Fruit fly (Drosophila melanogaster) whole organism, embryonic: Measurements from ENCODE around the gene CG45065.

ENCODE experiments used
- BtbVII ChIP-seq: fragments of 200-800 bp; sonication (Bioruptor generic); optimal IDR thresholded peaks from 3 replicates; lab custom pipeline; 2017; ENCODE audit warnings: missing biosample characterization, mild to moderate bottlenecking, missing genetic modification characterization
- CG12071 ChIP-seq: fragments of 200-800 bp; sonication (Bioruptor generic); optimal IDR thresholded peaks from 3 replicates; lab custom pipeline; 2018; ENCODE audit warnings: missing biosample characterization, mild to moderate bottlenecking, missing genetic modification characterization
- CG17359 ChIP-seq: fragments of 200-800 bp; sonication (Bioruptor generic); optimal IDR thresholded peaks from 3 replicates; lab custom pipeline; 2018; ENCODE audit warnings: missing biosample characterization, mild to moderate bottlenecking, missing genetic modification characterization, moderate library complexity
- CG17385 ChIP-seq: fragments of 200-800 bp; sonication (Bioruptor generic); optimal IDR thresholded peaks from 3 replicates; lab custom pipeline; 2018; ENCODE audit warnings: missing biosample characterization, mild to moderate bottlenecking, missing genetic modification characterization
- CG2120 ChIP-seq: fragments of 200-800 bp; sonication (Bioruptor generic); optimal IDR thresholded peaks from 3 replicates; lab custom pipeline; 2016; ENCODE audit warnings: missing biosample characterization, missing genetic modification characterization
- CG4360 ChIP-seq: fragments of 200-800 bp; sonication (Bioruptor generic); IDR thresholded peaks from 2 replicates; pipeline ENCODE4 v1.3.6; 2022; ENCODE audit warnings: missing biosample characterization, missing genetic modification characterization
- Opbp ChIP-seq: fragments of 200-800 bp; sonication (Bioruptor generic); IDR thresholded peaks from 3 replicates; pipeline ENCODE4 v1.3.6; 2022; ENCODE audit warnings: missing biosample characterization, missing genetic modification characterization; ENCODE audit not compliant: partially characterized antibody
- crol ChIP-seq: fragments of 200-800 bp; sonication (Bioruptor generic); IDR thresholded peaks from 2 replicates; pipeline ENCODE4 v1.3.6; 2022; ENCODE audit warnings: missing biosample characterization, missing genetic modification characterization
- ken ChIP-seq: fragments of 200-800 bp; sonication (Bioruptor generic); IDR thresholded peaks from 3 replicates; pipeline ENCODE4 v1.3.6; 2022; ENCODE audit warnings: missing biosample characterization, missing genetic modification characterization
- phol ChIP-seq: fragments of 200-800 bp; sonication (Bioruptor generic); optimal IDR thresholded peaks from 3 replicates; lab custom pipeline; 2018; ENCODE audit warnings: missing biosample characterization, mild to moderate bottlenecking, missing genetic modification characterization, moderate library complexity
- wek ChIP-seq: fragments of 200-800 bp; sonication (Bioruptor generic); optimal IDR thresholded peaks from 3 replicates; lab custom pipeline; 2018; ENCODE audit warnings: missing biosample characterization, mild to moderate bottlenecking, missing genetic modification characterization, moderate library complexity

Gene CG45065

dm6 chrX:14825922-14826617 is 56.3 kb downstream of the CG45065 start, which contains the start of gene rut (continued):
- TF ChIP-seq Opbp (GFP tag; lab: Robert Waterston, UW) (peak; percentile 95), phol (peak; percentile 1), wek (GFP tag; lab: Kevin White, UChicago) (no peak), CG12071 (GFP tag; lab: Kevin White, UChicago) (peak; percentile 39)

- TF ChIP-seq CG2120 (GFP tag; lab: Kevin White, UChicago) (no peak), BtbVII (GFP tag; lab: Kevin White, UChicago) (no peak), CG17385 (GFP tag; lab: Kevin White, UChicago) (peak; percentile 62), crol (GFP tag; lab: Robert Waterston, UW) (0 out of 2 replicates have a peak, but pooled peaks have one; percentile 72), CG4360 (GFP tag; lab: Robert Waterston, UW) (peak; percentile 96), CG17359 (tag; lab: Kevin White, UChicago) (no peak), Opbp (GFP tag; lab: Robert Waterston, UW) (0 out of 3 replicates have a peak, but pooled peaks have one; percentile 22), ken (GFP tag; lab: Robert Waterston, UW) (no peak)
Measured at dm6 chrX:14825470-14825787, 57.0 kb downstream of the CG45065 start.
